Fruit fly (Drosophila melanogaster) whole organism, prepupa: ENCODE data around the gene moody.

Experiments
- Blimp-1 ChIP-seq: fragments of 200-800 bp; sonication (Bioruptor generic); optimal IDR thresholded peaks from 3 replicates; lab custom pipeline; 2017; ENCODE audit warnings: missing biosample characterization, missing genetic modification characterization, mild to moderate bottlenecking, moderate library complexity, missing genetic modification reagents
- CG10631 ChIP-seq: fragments of 200-800 bp; sonication (Bioruptor generic); optimal IDR thresholded peaks from 2 replicates; lab custom pipeline; 2016; ENCODE audit warnings: missing biosample characterization, missing genetic modification characterization
- CG10669 ChIP-seq: fragments of 200-800 bp; sonication (Bioruptor generic); optimal IDR thresholded peaks from 3 replicates; lab custom pipeline; 2018; ENCODE audit warnings: missing biosample characterization, mild to moderate bottlenecking, missing genetic modification characterization, moderate library complexity
- CG11294 ChIP-seq: fragments of 200-800 bp; sonication (Bioruptor generic); IDR thresholded peaks from 2 replicates; pipeline ENCODE4 v1.3.6; 2022; ENCODE audit warnings: missing biosample characterization, missing genetic modification characterization
- CG11762 ChIP-seq: fragments of 200-800 bp; sonication (Bioruptor generic); optimal IDR thresholded peaks from 3 replicates; lab custom pipeline; 2016; ENCODE audit warnings: missing biosample characterization, missing genetic modification characterization; ENCODE audit not compliant: insufficient read depth
- CG11902 ChIP-seq: fragments of 200-800 bp; sonication (Bioruptor generic); optimal IDR thresholded peaks from 3 replicates; lab custom pipeline; 2016; ENCODE audit warnings: missing biosample characterization, missing genetic modification characterization
- CG15336 ChIP-seq: fragments of 200-800 bp; sonication (Bioruptor generic); IDR thresholded peaks from 2 replicates; pipeline ENCODE4 v1.3.6; 2022; ENCODE audit warnings: missing biosample characterization, missing genetic modification characterization
- CG1621 ChIP-seq: fragments of 200-800 bp; sonication (Bioruptor generic); optimal IDR thresholded peaks from 3 replicates; lab custom pipeline; 2018; ENCODE audit warnings: missing biosample characterization, mild to moderate bottlenecking, missing genetic modification characterization
- CG3032 ChIP-seq: fragments of 200-800 bp; optimal IDR thresholded peaks from 2 replicates; lab custom pipeline; 2019; ENCODE audit warnings: missing biosample characterization, mild to moderate bottlenecking, missing genetic modification characterization, moderate library complexity
- CG31627 ChIP-seq: fragments of 200-800 bp; sonication (Bioruptor generic); optimal IDR thresholded peaks from 3 replicates; lab custom pipeline; 2016; ENCODE audit warnings: missing biosample characterization, missing genetic modification characterization
- CG32006 ChIP-seq: fragments of 200-800 bp; sonication (Bioruptor generic); optimal IDR thresholded peaks from 3 replicates; lab custom pipeline; 2017; ENCODE audit warnings: missing biosample characterization, mild to moderate bottlenecking, missing genetic modification characterization
- CG34406 ChIP-seq: fragments of 200-800 bp; sonication (Bioruptor generic); optimal IDR thresholded peaks from 3 replicates; lab custom pipeline; 2016; ENCODE audit warnings: missing biosample characterization, missing genetic modification characterization
- CG3919 ChIP-seq: fragments of 200-800 bp; sonication (Bioruptor generic); optimal IDR thresholded peaks from 3 replicates; lab custom pipeline; 2016; ENCODE audit warnings: missing biosample characterization, missing genetic modification characterization
- CG4318 ChIP-seq: fragments of 200-800 bp; sonication (Bioruptor generic); optimal IDR thresholded peaks from 3 replicates; lab custom pipeline; 2017; ENCODE audit warnings: missing biosample characterization, mild to moderate bottlenecking, missing genetic modification characterization
- CG6163 ChIP-seq: fragments of 200-800 bp; sonication (Bioruptor generic); IDR thresholded peaks from 3 replicates; pipeline ENCODE4 v1.3.6; 2022; ENCODE audit warnings: missing biosample characterization, missing genetic modification characterization
- CG6276 ChIP-seq: fragments of 200-800 bp; sonication (Bioruptor generic); optimal IDR thresholded peaks from 2 replicates; lab custom pipeline; 2017; ENCODE audit warnings: missing biosample characterization, mild to moderate bottlenecking, missing genetic modification characterization
- CG6792 ChIP-seq: fragments of 200-800 bp; sonication (Bioruptor generic); optimal IDR thresholded peaks from 3 replicates; lab custom pipeline; 2016; ENCODE audit warnings: missing biosample characterization, missing genetic modification characterization
- CG6808 ChIP-seq: fragments of 200-800 bp; sonication (Bioruptor generic); optimal IDR thresholded peaks from 3 replicates; lab custom pipeline; 2017; ENCODE audit warnings: missing biosample characterization, missing genetic modification characterization, mild to moderate bottlenecking, moderate library complexity, missing genetic modification reagents
- CG6854 ChIP-seq: fragments of 200-800 bp; sonication (Bioruptor generic); optimal IDR thresholded peaks from 2 replicates; lab custom pipeline; 2017; ENCODE audit warnings: missing biosample characterization, mild to moderate bottlenecking, missing genetic modification characterization
- CG7368 ChIP-seq: fragments of 200-800 bp; sonication (Bioruptor generic); optimal IDR thresholded peaks from 3 replicates; lab custom pipeline; 2016; ENCODE audit warnings: missing biosample characterization, missing genetic modification characterization
- CG8119 ChIP-seq: fragments of 200-800 bp; sonication (Bioruptor generic); IDR thresholded peaks from 3 replicates; pipeline ENCODE4 v1.3.6; 2022; ENCODE audit warnings: missing biosample characterization, missing genetic modification characterization
- CG8319 ChIP-seq: fragments of 200-800 bp; sonication (Bioruptor generic); optimal IDR thresholded peaks from 3 replicates; lab custom pipeline; 2016; ENCODE audit warnings: missing biosample characterization, missing genetic modification characterization
- CG8632 ChIP-seq: fragments of 200-800 bp; sonication (Bioruptor generic); optimal IDR thresholded peaks from 3 replicates; lab custom pipeline; 2016; ENCODE audit warnings: missing biosample characterization, missing genetic modification characterization
- CG9139 ChIP-seq: fragments of 200-800 bp; sonication (Bioruptor generic); optimal IDR thresholded peaks from 3 replicates; lab custom pipeline; 2017; ENCODE audit warnings: missing biosample characterization, mild to moderate bottlenecking, missing genetic modification characterization
- Eip75B ChIP-seq: fragments of 200-800 bp; sonication (Bioruptor generic); optimal IDR thresholded peaks from 3 replicates; lab custom pipeline; 2016; ENCODE audit warnings: missing biosample characterization, missing genetic modification characterization
- Eip78C ChIP-seq: fragments of 200-800 bp; sonication (Bioruptor generic); peaks from one replicate; lab custom pipeline; 2016; ENCODE audit warnings: missing biosample characterization, missing genetic modification characterization
- Ets21C ChIP-seq: fragments of 200-800 bp; sonication (Bioruptor generic); optimal IDR thresholded peaks from 3 replicates; lab custom pipeline; 2016; ENCODE audit warnings: missing biosample characterization, missing genetic modification characterization
- Ets96B ChIP-seq: fragments of 200-800 bp; optimal IDR thresholded peaks from 2 replicates; lab custom pipeline; 2019; ENCODE audit warnings: missing biosample characterization, mild to moderate bottlenecking, missing genetic modification characterization, moderate library complexity
- Gug ChIP-seq: fragments of 200-800 bp; sonication (Bioruptor generic); IDR thresholded peaks from 2 replicates; pipeline ENCODE4 v1.3.6; 2022; ENCODE audit warnings: missing biosample characterization, missing genetic modification characterization
- Hr38 ChIP-seq: sonication (Bioruptor generic); optimal IDR thresholded peaks from 2 replicates; lab custom pipeline; 2016; ENCODE audit warnings: missing biosample characterization, missing genetic modification characterization
- Hr4 ChIP-seq: fragments of 200-800 bp; sonication (Bioruptor generic); optimal IDR thresholded peaks from 3 replicates; lab custom pipeline; 2016; ENCODE audit warnings: missing biosample characterization, missing genetic modification characterization
- Lpt ChIP-seq: fragments of 200-800 bp; sonication (Bioruptor generic); optimal IDR thresholded peaks from 3 replicates; lab custom pipeline; 2016; ENCODE audit warnings: missing biosample characterization, missing genetic modification characterization
- Met ChIP-seq: fragments of 200-800 bp; sonication (Bioruptor generic); optimal IDR thresholded peaks from 3 replicates; lab custom pipeline; 2016; ENCODE audit warnings: missing biosample characterization, missing genetic modification characterization
- OdsH ChIP-seq: fragments of 200-800 bp; sonication (Bioruptor generic); optimal IDR thresholded peaks from 3 replicates; lab custom pipeline; 2016; ENCODE audit warnings: missing biosample characterization, missing genetic modification characterization
- Smox ChIP-seq: fragments of 200-800 bp; sonication (Bioruptor generic); optimal IDR thresholded peaks from 3 replicates; lab custom pipeline; 2016; ENCODE audit warnings: missing biosample characterization, missing genetic modification characterization
- Sox14 ChIP-seq: fragments of 200-800 bp; sonication (Bioruptor generic); optimal IDR thresholded peaks from 3 replicates; lab custom pipeline; 2016; ENCODE audit warnings: missing biosample characterization, missing genetic modification characterization
- Sox15 ChIP-seq: fragments of 200-800 bp; sonication (Bioruptor generic); optimal IDR thresholded peaks from 3 replicates; lab custom pipeline; 2016; ENCODE audit warnings: missing biosample characterization, missing genetic modification characterization
- acj6 ChIP-seq: fragments of 200-800 bp; sonication (Bioruptor generic); optimal IDR thresholded peaks from 3 replicates; lab custom pipeline; 2016; ENCODE audit warnings: missing biosample characterization, missing genetic modification characterization
- cyc ChIP-seq: fragments of 200-800 bp; sonication (Bioruptor generic); optimal IDR thresholded peaks from 3 replicates; lab custom pipeline; 2016; ENCODE audit warnings: missing biosample characterization, missing genetic modification characterization
- dac ChIP-seq: fragments of 200-800 bp; sonication (Bioruptor generic); optimal IDR thresholded peaks from 2 replicates; lab custom pipeline; 2017; ENCODE audit warnings: missing biosample characterization, mild to moderate bottlenecking, missing genetic modification characterization
- eg ChIP-seq: fragments of 200-800 bp; sonication (Bioruptor generic); IDR thresholded peaks from 3 replicates; pipeline ENCODE4 v1.3.6; 2022; ENCODE audit warnings: missing biosample characterization, missing genetic modification characterization
- esn ChIP-seq: fragments of 200-800 bp; sonication (Bioruptor generic); optimal IDR thresholded peaks from 2 replicates; lab custom pipeline; 2016; ENCODE audit warnings: missing biosample characterization, mild to moderate bottlenecking, missing genetic modification characterization, moderate library complexity
- fd85E ChIP-seq: fragments of 200-800 bp; sonication (Bioruptor generic); optimal IDR thresholded peaks from 3 replicates; lab custom pipeline; 2016; ENCODE audit warnings: missing biosample characterization, missing genetic modification characterization
- fkh ChIP-seq: fragments of 200-800 bp; sonication (Bioruptor generic); optimal IDR thresholded peaks from 3 replicates; lab custom pipeline; 2017; ENCODE audit warnings: missing biosample characterization, mild to moderate bottlenecking, missing genetic modification characterization, moderate library complexity
- lz ChIP-seq: fragments of 200-800 bp; sonication (Bioruptor generic); optimal IDR thresholded peaks from 3 replicates; lab custom pipeline; 2016; ENCODE audit warnings: missing biosample characterization, missing genetic modification characterization
- pdm3 ChIP-seq: fragments of 200-800 bp; sonication (Bioruptor generic); optimal IDR thresholded peaks from 3 replicates; lab custom pipeline; 2016; ENCODE audit warnings: missing biosample characterization, missing genetic modification characterization
- spab ChIP-seq: fragments of 200-800 bp; sonication (Bioruptor generic); optimal IDR thresholded peaks from 2 replicates; lab custom pipeline; 2017; ENCODE audit warnings: missing biosample characterization, mild to moderate bottlenecking, missing genetic modification characterization, missing genetic modification reagents
- ss ChIP-seq, 2 experiments: fragments of 200-800 bp; sonication (Bioruptor generic); optimal IDR thresholded peaks; 2 replicates in 1 of 2; 3 replicates in 1 of 2; lab custom pipeline; 2017 to 2018; ENCODE audit warnings: mild to moderate bottlenecking in 2 of 2, missing biosample characterization in 2 of 2, missing genetic modification characterization in 2 of 2, moderate library complexity in 1 of 2
- svp ChIP-seq: fragments of 200-800 bp; sonication (Bioruptor generic); peaks from one replicate; lab custom pipeline; 2016; ENCODE audit warnings: missing biosample characterization, missing genetic modification characterization
- topi ChIP-seq: fragments of 200-800 bp; sonication (Bioruptor generic); optimal IDR thresholded peaks from 3 replicates; lab custom pipeline; 2016; ENCODE audit warnings: missing biosample characterization, missing genetic modification characterization
- vri ChIP-seq: fragments of 200-800 bp; sonication (Bioruptor generic); optimal IDR thresholded peaks from 3 replicates; lab custom pipeline; 2016; ENCODE audit warnings: missing biosample characterization, mild to moderate bottlenecking, missing genetic modification characterization

The moody gene

dm6 chrX:2050070-2050899, at the start of gene moody:
moody (minus strand) TSS chrX:2050120.
- peak; percentile 95 for TF ChIP-seq Sox14
- TF ChIP-seq fkh (GFP tag; lab: Kevin White, UChicago), result peak; percentile 84
- TF ChIP-seq CG6854 (GFP tag; lab: Kevin White, UChicago), result peak; percentile 80
- peak; percentile 99 for TF ChIP-seq eg (GFP tag; lab: Robert Waterston, UW)
- peak; percentile 90 for TF ChIP-seq Sox15 (GFP tag; lab: Kevin White, UChicago)
- peak; percentile 88 for TF ChIP-seq Ets96B (tag; lab: Kevin White, UChicago)
- TF ChIP-seq CG8319, result peak; percentile 88
- TF ChIP-seq CG11762 (GFP tag; lab: Kevin White, UChicago), result peak; percentile 82
- peak; percentile 88 to 92 for TF ChIP-seq ss (GFP tag; optimal IDR thresholded peaks at IDR 0.05; lab: Kevin White, UChicago)
- TF ChIP-seq CG1621 (tag; lab: Kevin White, UChicago), result peak; percentile 91
- TF ChIP-seq acj6 (GFP tag; lab: Kevin White, UChicago), result peak; percentile 90
- peak; percentile 93 for TF ChIP-seq Eip75B (GFP tag; lab: Kevin White, UChicago)
- TF ChIP-seq Gug, result peak; percentile 95
- peak; percentile 89 for TF ChIP-seq Ets21C (GFP tag; lab: Kevin White, UChicago)
- peak; percentile 90 for TF ChIP-seq CG8632 (GFP tag; lab: Kevin White, UChicago)
- TF ChIP-seq CG11902 (GFP tag; lab: Kevin White, UChicago), result peak; percentile 94
- peak; percentile 93 for TF ChIP-seq esn (GFP tag; lab: Kevin White, UChicago)
- peak; percentile 94 for TF ChIP-seq vri (GFP tag; lab: Kevin White, UChicago)
- TF ChIP-seq CG32006 (GFP tag; lab: Kevin White, UChicago), result peak; percentile 94
- peak; percentile 96 for TF ChIP-seq CG15336 (GFP tag; lab: Robert Waterston, UW)
- peak; percentile 92 for TF ChIP-seq Smox (GFP tag; lab: Kevin White, UChicago)
- TF ChIP-seq CG10631, result peak; percentile 84
- peak; percentile 99 for TF ChIP-seq CG6163 (GFP tag; lab: Robert Waterston, UW)
- TF ChIP-seq spab, result peak; percentile 82
- peak; percentile 94 for TF ChIP-seq CG8119
- peak; percentile 96 for TF ChIP-seq CG3919 (GFP tag; lab: Kevin White, UChicago)
- peak; percentile 97 for TF ChIP-seq Eip78C (GFP tag; lab: Kevin White, UChicago)
- TF ChIP-seq Lpt (GFP tag; lab: Kevin White, UChicago), result peak; percentile 92
- TF ChIP-seq lz (GFP tag; lab: Kevin White, UChicago), result peak; percentile 93
- TF ChIP-seq topi (GFP tag; lab: Kevin White, UChicago), result peak; percentile 91
- peak; percentile 90 for TF ChIP-seq CG10669 (GFP tag; lab: Kevin White, UChicago)
- TF ChIP-seq fd85E (GFP tag; lab: Kevin White, UChicago), result peak; percentile 83
- TF ChIP-seq CG4318, result peak; percentile 93
- TF ChIP-seq OdsH (GFP tag; lab: Kevin White, UChicago), result peak; percentile 90
- TF ChIP-seq CG7368, result peak; percentile 96
- TF ChIP-seq dac (GFP tag; lab: Kevin White, UChicago), result peak; percentile 97
- TF ChIP-seq Hr4 (GFP tag; lab: Kevin White, UChicago), result peak; percentile 95
- TF ChIP-seq CG6808 (GFP tag; lab: Kevin White, UChicago), result peak; percentile 89
- TF ChIP-seq Hr38 (GFP tag; lab: Kevin White, UChicago), result peak; percentile 86
- peak; percentile 95 for TF ChIP-seq CG11294 (GFP tag; lab: Robert Waterston, UW)
- TF ChIP-seq svp (GFP tag; lab: Kevin White, UChicago), result peak; percentile 99
- TF ChIP-seq CG6276, result peak; percentile 92
- TF ChIP-seq CG9139 (GFP tag; lab: Kevin White, UChicago), result peak; percentile 83
- peak; percentile 96 for TF ChIP-seq CG6792 (GFP tag; lab: Kevin White, UChicago)
- peak; percentile 91 for TF ChIP-seq Met (GFP tag; lab: Kevin White, UChicago)
- TF ChIP-seq CG34406 (GFP tag; lab: Kevin White, UChicago), result peak; percentile 90
- peak; percentile 92 for TF ChIP-seq CG31627
- peak; percentile 96 for TF ChIP-seq pdm3 (GFP tag; lab: Kevin White, UChicago)
- TF ChIP-seq cyc (GFP tag; lab: Kevin White, UChicago), result peak; percentile 95
- TF ChIP-seq Blimp-1 (GFP tag; lab: Kevin White, UChicago), result peak; percentile 86
- TF ChIP-seq CG3032 (tag; lab: Kevin White, UChicago), result peak; percentile 87
